Fruit fly (Drosophila melanogaster): ENCODE measurements around the gene CG34448.

CG34448 gene

DNA sequence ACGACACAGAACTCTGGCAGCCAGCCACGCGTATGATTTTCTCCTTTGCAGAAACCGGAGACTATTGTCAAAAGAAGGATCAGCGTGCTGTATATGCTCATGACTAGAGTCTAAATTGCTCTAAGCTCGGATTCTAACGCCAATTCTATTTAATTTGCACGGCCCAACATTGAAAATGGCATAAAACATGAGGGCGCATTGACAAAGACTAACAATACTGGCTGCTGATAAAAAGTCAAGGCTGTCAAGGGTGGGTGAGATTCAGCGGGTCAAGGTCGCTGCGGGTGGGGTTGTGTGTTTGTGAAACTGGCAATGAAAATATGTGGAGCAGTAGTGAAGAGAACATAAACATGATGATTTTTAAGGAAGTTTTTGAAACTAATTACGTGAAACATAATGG is at the start of gene CG34448:
Gene CG34448, minus strand, starts transcription at position 101 of the 400 bp plus-strand sequence.
- TF ChIP-seq CTCF (optimal IDR thresholded peaks at IDR 0.05) (no peak), CG8478 (optimal IDR thresholded peaks at IDR 0.05) (no peak)

- TF ChIP-seq CTCF (optimal IDR thresholded peaks at IDR 0.05) (no peak), CG8478 (optimal IDR thresholded peaks at IDR 0.05) (no peak)
These were observed 48.6 kb upstream of the CG34448 start for dm6 chr2L:2466360-2466759.

DNA sequence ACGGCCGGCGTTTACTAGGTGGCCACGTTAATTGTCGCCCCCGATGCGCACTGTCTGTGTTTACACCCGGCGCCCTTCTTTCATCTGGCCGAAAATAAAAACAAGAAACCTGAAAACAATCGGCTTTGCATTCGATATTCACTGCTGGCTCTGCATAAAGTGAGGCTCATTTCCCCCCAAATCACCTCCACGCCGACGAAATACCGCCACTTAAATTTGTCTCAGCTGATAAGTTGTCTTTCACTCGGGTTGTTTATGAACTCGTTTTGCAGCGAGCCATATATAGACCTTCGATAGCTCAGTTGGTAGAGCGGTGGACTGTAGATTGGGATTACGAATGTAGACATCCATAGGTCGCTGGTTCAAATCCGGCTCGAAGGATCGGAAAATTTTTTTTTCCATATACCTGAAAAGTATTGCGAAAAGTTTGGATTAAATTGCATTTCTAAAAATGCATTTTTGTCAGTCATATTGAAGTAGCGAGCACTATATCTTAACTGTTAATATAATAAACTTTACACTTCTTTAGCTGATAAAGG is 44.6 kb upstream of the CG34448 start:
- TF ChIP-seq CG8478 (optimal IDR thresholded peaks at IDR 0.05) (no peak), CTCF (optimal IDR thresholded peaks at IDR 0.05) (no peak)

DNA sequence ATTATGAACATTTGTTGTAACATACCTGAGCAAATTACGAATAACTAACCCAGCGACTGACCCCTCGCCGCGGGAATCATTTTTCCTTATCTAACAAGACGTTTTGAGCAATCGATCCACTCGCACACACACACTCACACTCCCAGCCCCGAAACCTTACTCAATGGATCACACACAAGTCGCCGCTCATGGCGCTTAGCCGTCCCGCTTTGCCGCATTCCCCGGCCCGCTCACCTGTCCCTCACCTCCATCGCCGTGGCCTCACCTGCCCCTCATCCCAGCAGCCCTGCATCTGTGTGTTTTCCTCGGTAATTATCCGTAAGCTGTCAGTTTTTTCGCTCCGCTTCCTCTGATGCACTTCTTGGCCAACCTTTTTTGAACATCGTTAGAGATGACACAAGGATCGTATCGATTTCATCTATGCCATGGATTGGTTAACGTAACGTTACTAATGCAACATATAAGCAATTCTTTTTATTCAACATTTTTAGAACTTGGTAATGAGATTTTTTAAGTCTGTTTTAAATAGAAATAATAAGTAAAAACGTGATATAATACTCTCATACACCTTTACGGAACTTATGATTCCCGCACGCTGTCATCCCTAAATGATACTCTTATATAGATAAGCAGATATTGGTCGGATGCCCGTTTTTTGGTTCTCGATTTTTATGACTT is 43.7 kb upstream of the CG34448 start:
- TF ChIP-seq CG8478 (optimal IDR thresholded peaks at IDR 0.05): no peak

dm6 chr2L:2459238-2459637 is 41.5 kb upstream of the CG34448 start:
- no peak for TF ChIP-seq CG8478 (optimal IDR thresholded peaks at IDR 0.05)
- TF ChIP-seq CTCF (optimal IDR thresholded peaks at IDR 0.05): no peak

dm6 chr2L:2456516-2457392 is 39.0 kb upstream of the CG34448 start:
- TF ChIP-seq CTCF (optimal IDR thresholded peaks at IDR 0.05) (no peak), CG8478 (optimal IDR thresholded peaks at IDR 0.05) (no peak)

dm6 chr2L:2454644-2455043 is 36.9 kb upstream of the CG34448 start:
- no peak for TF ChIP-seq CTCF (optimal IDR thresholded peaks at IDR 0.05)

- TF ChIP-seq CG8478 (optimal IDR thresholded peaks at IDR 0.05): no peak
These were observed 36.1 kb upstream of the CG34448 start for dm6 chr2L:2453818-2454217.

dm6 chr2L:2450723-2451379 is 33.1 kb upstream of the CG34448 start:
- no peak for TF ChIP-seq CG8478 (optimal IDR thresholded peaks at IDR 0.05)
- TF ChIP-seq CTCF (optimal IDR thresholded peaks at IDR 0.05): no peak

dm6 chr2L:2449665-2450064 is 31.9 kb upstream of the CG34448 start:
- no peak for TF ChIP-seq CTCF (optimal IDR thresholded peaks at IDR 0.05)
- TF ChIP-seq CG8478 (optimal IDR thresholded peaks at IDR 0.05): no peak

DNA sequence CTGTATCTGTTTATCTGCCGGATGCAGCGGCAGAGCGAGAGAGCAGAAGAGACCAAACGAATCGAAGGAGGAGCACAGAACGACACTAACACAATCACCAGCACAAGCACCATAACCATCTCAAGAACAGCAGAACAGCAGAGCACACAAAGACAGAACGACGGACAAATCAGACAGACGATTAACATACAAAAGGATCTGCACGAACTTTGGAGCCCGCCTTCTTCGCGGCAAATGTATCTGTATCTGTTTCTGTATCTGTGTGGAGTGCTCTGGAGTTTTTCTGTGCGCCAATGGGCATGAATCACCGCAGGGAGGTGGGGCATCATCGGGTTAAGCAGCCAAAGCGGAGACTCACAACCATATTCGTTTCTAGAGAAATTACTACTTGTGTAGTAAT is 30.7 kb upstream of the CG34448 start:
- TF ChIP-seq CTCF (optimal IDR thresholded peaks at IDR 0.05): no peak
- TF ChIP-seq CG8478 (optimal IDR thresholded peaks at IDR 0.05): no peak

- TF ChIP-seq CTCF (optimal IDR thresholded peaks at IDR 0.05) (no peak), CG8478 (optimal IDR thresholded peaks at IDR 0.05) (no peak)
These were observed 21.0 kb upstream of the CG34448 start for dm6 chr2L:2438640-2439276.

DNA sequence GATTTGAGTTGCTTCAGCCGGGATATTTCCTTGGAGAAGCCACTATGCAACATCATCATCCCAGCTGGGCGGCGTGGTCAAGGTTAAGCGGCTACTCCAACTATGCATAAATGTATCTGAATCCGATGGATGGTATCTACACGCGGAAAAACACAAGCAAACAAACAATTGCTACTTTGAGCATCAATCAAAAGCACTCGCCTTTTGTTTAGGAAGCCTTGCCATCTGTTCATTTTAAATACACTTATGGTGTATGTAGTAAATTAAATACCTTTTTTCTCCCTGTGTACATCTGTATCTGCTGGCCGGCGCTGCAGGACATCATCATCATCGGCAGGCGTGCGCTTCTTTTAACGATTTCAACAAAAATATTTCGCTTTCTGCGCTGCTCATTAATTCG is 18.5 kb upstream of the CG34448 start:
- TF ChIP-seq CG8478 (optimal IDR thresholded peaks at IDR 0.05) (no peak), CTCF (optimal IDR thresholded peaks at IDR 0.05) (no peak)

- no peak for TF ChIP-seq CG8478 (optimal IDR thresholded peaks at IDR 0.05)
- no peak for TF ChIP-seq CTCF (optimal IDR thresholded peaks at IDR 0.05)
These were observed 16.5 kb upstream of the CG34448 start for dm6 chr2L:2434222-2434621.

dm6 chr2L:2433494-2434054 is 15.8 kb upstream of the CG34448 start:
- TF ChIP-seq CTCF (optimal IDR thresholded peaks at IDR 0.05) (no peak), CG8478 (optimal IDR thresholded peaks at IDR 0.05) (no peak)
